Worm (Caenorhabditis elegans) whole organism, late embryonic: ENCODE measurements around the gene T11B7.2.

Experiments
- C08G9.2 ChIP-seq: sonication (generic microtip); optimal IDR thresholded peaks from 2 replicates; lab custom pipeline; 2016; ENCODE audit warnings: mild to moderate bottlenecking, missing genetic modification characterization, moderate library complexity, missing compliant biosample characterization
- C38D4.7 ChIP-seq: fragments of 200-800 bp; sonication (Bioruptor generic); optimal IDR thresholded peaks from 2 replicates; lab custom pipeline; 2018; ENCODE audit warnings: mild to moderate bottlenecking, missing genetic modification characterization, moderate library complexity, missing compliant biosample characterization
- K09A11.1 ChIP-seq: sonication (generic microtip); optimal IDR thresholded peaks from 2 replicates; lab custom pipeline; 2017; ENCODE audit warnings: antibody characterized with exemption, mild to moderate bottlenecking, missing genetic modification characterization, missing compliant biosample characterization; ENCODE audit not compliant: insufficient read depth
- T23F11.4 ChIP-seq: fragments of 200-800 bp; sonication (Bioruptor generic); optimal IDR thresholded peaks from 2 replicates; lab custom pipeline; 2018; ENCODE audit warnings: mild to moderate bottlenecking, missing genetic modification characterization, missing compliant biosample characterization
- ama-1 ChIP-seq: fragments of 150-350 bp; optimal IDR thresholded peaks from 2 replicates; lab custom pipeline; 2014
- ceh-14 ChIP-seq: sonication (generic microtip); optimal IDR thresholded peaks from 2 replicates; lab custom pipeline; 2016; ENCODE audit warnings: missing genotype, missing genetic modification characterization, missing compliant biosample characterization
- ceh-18 ChIP-seq: sonication (generic microtip); optimal IDR thresholded peaks from 2 replicates; lab custom pipeline; 2016; ENCODE audit warnings: missing genetic modification characterization, missing compliant biosample characterization
- ceh-19 ChIP-seq: fragments of 200-800 bp; sonication (Bioruptor generic); optimal IDR thresholded peaks from 2 replicates; lab custom pipeline; 2018; ENCODE audit warnings: mild to moderate bottlenecking, missing genetic modification characterization, missing compliant biosample characterization
- ceh-34 ChIP-seq: sonication (generic microtip); optimal IDR thresholded peaks from 2 replicates; lab custom pipeline; 2016; ENCODE audit warnings: mild to moderate bottlenecking, missing genetic modification characterization, missing compliant biosample characterization
- ceh-48 ChIP-seq: sonication (generic microtip); optimal IDR thresholded peaks from 2 replicates; lab custom pipeline; 2016; ENCODE audit warnings: missing genetic modification characterization, inconsistent platforms, missing compliant biosample characterization
- ceh-6 ChIP-seq: fragments of 200-800 bp; sonication (Bioruptor generic); optimal IDR thresholded peaks from 2 replicates; lab custom pipeline; 2018; ENCODE audit warnings: mild to moderate bottlenecking, missing genetic modification characterization, missing compliant biosample characterization
- ceh-9 ChIP-seq: sonication (generic microtip); optimal IDR thresholded peaks from 2 replicates; lab custom pipeline; 2016; ENCODE audit warnings: mild to moderate bottlenecking, missing genetic modification characterization, inconsistent platforms, missing compliant biosample characterization
- che-1 ChIP-seq: sonication (generic microtip); optimal IDR thresholded peaks from 2 replicates; lab custom pipeline; 2016; ENCODE audit warnings: mild to moderate bottlenecking, missing genetic modification characterization, missing compliant biosample characterization
- elt-2 ChIP-seq: sonication (generic microtip); optimal IDR thresholded peaks from 2 replicates; lab custom pipeline; 2016; ENCODE audit warnings: missing genetic modification reagents, missing genetic modification characterization, missing compliant biosample characterization
- elt-4 ChIP-seq: sonication (generic microtip); optimal IDR thresholded peaks from 2 replicates; lab custom pipeline; 2016; ENCODE audit warnings: missing genetic modification characterization, missing compliant biosample characterization
- ets-4 ChIP-seq: sonication (generic microtip); optimal IDR thresholded peaks from 2 replicates; lab custom pipeline; 2016; ENCODE audit warnings: missing genetic modification characterization, missing compliant biosample characterization
- fkh-10 ChIP-seq: fragments of 150-350 bp; optimal IDR thresholded peaks from 2 replicates; lab custom pipeline; 2014; ENCODE audit warnings: missing biosample characterization, missing genetic modification reagents, missing genetic modification characterization
- hlh-13 ChIP-seq: fragments of 200-800 bp; sonication (Bioruptor generic); optimal IDR thresholded peaks from 2 replicates; lab custom pipeline; 2018; ENCODE audit warnings: mild to moderate bottlenecking, missing genetic modification characterization, missing compliant biosample characterization
- hlh-15 ChIP-seq: sonication (generic microtip); optimal IDR thresholded peaks from 2 replicates; lab custom pipeline; 2016; ENCODE audit warnings: missing genetic modification characterization, missing compliant biosample characterization
- hlh-6 ChIP-seq: sonication (generic microtip); optimal IDR thresholded peaks from 2 replicates; lab custom pipeline; 2016; ENCODE audit warnings: missing genotype, missing genetic modification characterization, missing compliant biosample characterization
- hlh-8 ChIP-seq: sonication (generic microtip); optimal IDR thresholded peaks from 2 replicates; lab custom pipeline; 2016; ENCODE audit warnings: missing genotype, missing genetic modification characterization, missing compliant biosample characterization
- lin-11 ChIP-seq: fragments of 200-800 bp; sonication (Bioruptor generic); optimal IDR thresholded peaks from 2 replicates; lab custom pipeline; 2018; ENCODE audit warnings: mild to moderate bottlenecking, missing genetic modification characterization, missing compliant biosample characterization
- mec-3 ChIP-seq: sonication (generic microtip); optimal IDR thresholded peaks from 2 replicates; lab custom pipeline; 2016; ENCODE audit warnings: borderline replicate concordance, missing genetic modification characterization, missing compliant biosample characterization
- nhr-11 ChIP-seq: fragments of 150-350 bp; optimal IDR thresholded peaks from 2 replicates; lab custom pipeline; 2014; ENCODE audit warnings: missing biosample characterization, missing genetic modification characterization
- npax-4 ChIP-seq: sonication (generic microtip); optimal IDR thresholded peaks from 2 replicates; lab custom pipeline; 2016; ENCODE audit warnings: missing genetic modification characterization, missing compliant biosample characterization
- odd-2 ChIP-seq: sonication (generic microtip); optimal IDR thresholded peaks from 2 replicates; lab custom pipeline; 2017; ENCODE audit warnings: antibody characterized with exemption, mild to moderate bottlenecking, missing genetic modification characterization, missing compliant biosample characterization
- pax-1 ChIP-seq: fragments of 150-350 bp; optimal IDR thresholded peaks from 2 replicates; lab custom pipeline; 2014; ENCODE audit warnings: missing biosample characterization, missing genetic modification characterization
- pqm-1 ChIP-seq: sonication (generic microtip); optimal IDR thresholded peaks from 2 replicates; lab custom pipeline; 2016; ENCODE audit warnings: missing genetic modification characterization, missing compliant biosample characterization
- pros-1 ChIP-seq: fragments of 150-350 bp; optimal IDR thresholded peaks from 2 replicates; lab custom pipeline; 2014; ENCODE audit warnings: missing biosample characterization, missing genetic modification reagents, missing genetic modification characterization
- ref-2 ChIP-seq: sonication (generic microtip); optimal IDR thresholded peaks from 2 replicates; lab custom pipeline; 2016; ENCODE audit warnings: missing genetic modification characterization, missing compliant biosample characterization
- rnt-1 ChIP-seq: sonication (generic microtip); optimal IDR thresholded peaks from 2 replicates; lab custom pipeline; 2016; ENCODE audit warnings: missing genetic modification characterization, missing compliant biosample characterization
- sdc-2 ChIP-seq: sonication (generic microtip); optimal IDR thresholded peaks from 2 replicates; lab custom pipeline; 2016; ENCODE audit warnings: missing genotype, missing genetic modification characterization, missing compliant biosample characterization
- sox-4 ChIP-seq: sonication (generic microtip); optimal IDR thresholded peaks from 2 replicates; lab custom pipeline; 2017; ENCODE audit warnings: mild to moderate bottlenecking, missing genetic modification characterization, inconsistent platforms, missing compliant biosample characterization
- syd-9 ChIP-seq: sonication (generic microtip); optimal IDR thresholded peaks from 2 replicates; lab custom pipeline; 2016; ENCODE audit warnings: mild to moderate bottlenecking, missing genetic modification characterization, moderate library complexity, missing compliant biosample characterization
- tbx-2 ChIP-seq: sonication (generic microtip); optimal IDR thresholded peaks from 2 replicates; lab custom pipeline; 2016; ENCODE audit warnings: missing genetic modification characterization, missing compliant biosample characterization
- unc-42 ChIP-seq: sonication (generic microtip); optimal IDR thresholded peaks from 2 replicates; lab custom pipeline; 2016; ENCODE audit warnings: missing genotype, missing genetic modification characterization, missing compliant biosample characterization
- unc-86 ChIP-seq: sonication (generic microtip); optimal IDR thresholded peaks from 2 replicates; lab custom pipeline; 2016; ENCODE audit warnings: missing genetic modification characterization, missing compliant biosample characterization
- zip-5 ChIP-seq: sonication (generic microtip); optimal IDR thresholded peaks from 2 replicates; lab custom pipeline; 2016; ENCODE audit warnings: missing genetic modification characterization, missing compliant biosample characterization

T11B7.2 gene

ce11 chrIV:8853301-8853700 lies 8.9 kb upstream of the T11B7.2 start:
- no peak for TF ChIP-seq ceh-14 (tag; lab: Kevin White, UChicago)
- TF ChIP-seq che-1 (tag; lab: Kevin White, UChicago): no peak
- no peak for TF ChIP-seq ceh-34 (tag; lab: Kevin White, UChicago)
- TF ChIP-seq elt-4 (tag; lab: Kevin White, UChicago): no peak
- no peak for TF ChIP-seq T23F11.4 (GFP tag; lab: Kevin White, UChicago)
- TF ChIP-seq C38D4.7 (GFP tag; lab: Kevin White, UChicago): no peak
- no peak for TF ChIP-seq ama-1 (lab: Kevin White, UChicago)
- TF ChIP-seq hlh-8: no peak
- no peak for TF ChIP-seq fkh-10 (GFP tag; lab: Kevin White, UChicago)
- no peak for TF ChIP-seq mec-3
- no peak for TF ChIP-seq pax-1
- no peak for TF ChIP-seq nhr-11
- TF ChIP-seq, all 69 proteins: peak for 0

- TF ChIP-seq hlh-13 (GFP tag; lab: Kevin White, UChicago) (no peak), hlh-15 (tag; lab: Kevin White, UChicago) (no peak), ceh-14 (tag; lab: Kevin White, UChicago) (no peak), pqm-1 (no peak), elt-2 (no peak), sdc-2 (tag; lab: Kevin White, UChicago) (no peak), ets-4 (tag; lab: Kevin White, UChicago) (no peak), tbx-2 (tag; lab: Kevin White, UChicago) (no peak), zip-5 (tag; lab: Kevin White, UChicago) (no peak)
These were observed 7.8 kb upstream of the T11B7.2 start, which contains the start of gene alp-1 for ce11 chrIV:8852194-8852593. Gene alp-1 (plus strand): TSS chrIV:8852494.

- TF ChIP-seq nhr-11 (no peak), lin-11 (no peak), unc-86 (tag; lab: Kevin White, UChicago) (no peak), sox-4 (tag; lab: Kevin White, UChicago) (no peak), ceh-18 (tag; lab: Kevin White, UChicago) (peak; percentile 75), ceh-6 (GFP tag; lab: Kevin White, UChicago) (no peak), ceh-14 (tag; lab: Kevin White, UChicago) (no peak), odd-2 (tag; lab: Kevin White, UChicago) (no peak), K09A11.1 (tag; lab: Kevin White, UChicago) (no peak), tbx-2 (tag; lab: Kevin White, UChicago) (peak; percentile 24), syd-9 (tag; lab: Kevin White, UChicago) (no peak), C08G9.2 (tag; lab: Kevin White, UChicago) (no peak), ceh-19 (no peak), ref-2 (tag; lab: Kevin White, UChicago) (no peak), npax-4 (tag; lab: Kevin White, UChicago) (no peak), zip-5 (tag; lab: Kevin White, UChicago) (no peak), rnt-1 (tag; lab: Kevin White, UChicago) (peak; percentile 5), ceh-9 (no peak)
- TF ChIP-seq, all 69 proteins: peak for 3
These were observed 6.5 kb upstream of the T11B7.2 start for ce11 chrIV:8850807-8851206.

ce11 chrIV:8848983-8849382 lies 4.6 kb upstream of the T11B7.2 start:
- TF ChIP-seq unc-42 (tag; lab: Kevin White, UChicago): no peak
- TF ChIP-seq hlh-6 (tag; lab: Kevin White, UChicago): no peak
- TF ChIP-seq sox-4 (tag; lab: Kevin White, UChicago): no peak
- TF ChIP-seq ama-1 (lab: Kevin White, UChicago): no peak
- no peak for TF ChIP-seq pros-1 (tag; lab: Kevin White, UChicago)
- TF ChIP-seq rnt-1 (tag; lab: Kevin White, UChicago): no peak
- TF ChIP-seq ceh-48: no peak
- no peak for TF ChIP-seq ets-4 (tag; lab: Kevin White, UChicago)
- TF ChIP-seq, all 69 proteins: peak for 0
